Worm (Caenorhabditis elegans): ENCODE data around the gene srh-192.
"Not testable (repeated sequence)": the region's sequence is repeated elsewhere in the genome, so short reads cannot be mapped to it uniquely, and the experiment has no call there.

Gene srh-192

ce11 chrV:4341736-4342135 is 26.8 kb upstream of the srh-192 start:
- TF ChIP-seq pha-4 (tag; optimal IDR thresholded peaks at IDR 0.05) (peak; percentile 27), nhr-77 (tag; optimal IDR thresholded peaks at IDR 0.05) (no peak), fkh-2 (tag; optimal IDR thresholded peaks at IDR 0.05) (no peak)

- no peak for TF ChIP-seq lin-15B (tag; optimal IDR thresholded peaks at IDR 0.05)
- TF ChIP-seq ceh-9 (tag; optimal IDR thresholded peaks at IDR 0.05) = no peak
- no peak for TF ChIP-seq elt-1 (tag; optimal IDR thresholded peaks at IDR 0.05)
- TF ChIP-seq zag-1 (tag; optimal IDR thresholded peaks at IDR 0.05) = no peak
- TF ChIP-seq ceh-28 (tag; optimal IDR thresholded peaks at IDR 0.05) = no peak
- no peak for TF ChIP-seq lin-39 (tag; optimal IDR thresholded peaks at IDR 0.05)
- TF ChIP-seq hmg-11 (tag; optimal IDR thresholded peaks at IDR 0.05) = no peak
- no peak for TF ChIP-seq nhr-43 (tag; optimal IDR thresholded peaks at IDR 0.05; ENCODE audit: poor library complexity, severe bottlenecking)
- no peak for TF ChIP-seq fos-1 (tag; optimal IDR thresholded peaks at IDR 0.05)
- TF ChIP-seq nhr-23 (tag; optimal IDR thresholded peaks at IDR 0.05) = no peak
- no peak for TF ChIP-seq fkh-10 (GFP tag; optimal IDR thresholded peaks at IDR 0.05)
- TF ChIP-seq nhr-76 (tag; optimal IDR thresholded peaks at IDR 0.05) = no peak
Observed at ce11 chrV:4341208-4341607, 26.3 kb upstream of the srh-192 start, which contains the start of gene glrx-3. Gene glrx-3, minus strand, starts transcription at chrV:4341308.

- no peak for TF ChIP-seq ztf-4 (tag; optimal IDR thresholded peaks at IDR 0.05)
- no peak for TF ChIP-seq nhr-237 (tag; optimal IDR thresholded peaks at IDR 0.05)
- TF ChIP-seq aly-2 (tag; optimal IDR thresholded peaks at IDR 0.05) = no peak
- TF ChIP-seq ZK546.5 (tag; optimal IDR thresholded peaks at IDR 0.05) = no peak
- no peak for TF ChIP-seq nhr-43 (tag; optimal IDR thresholded peaks at IDR 0.05; ENCODE audit: poor library complexity, severe bottlenecking)
- no peak for TF ChIP-seq ceh-16 (tag; optimal IDR thresholded peaks at IDR 0.05)
- TF ChIP-seq nhr-12 (tag; optimal IDR thresholded peaks at IDR 0.05) = no peak
- no peak for TF ChIP-seq ceh-28 (tag; optimal IDR thresholded peaks at IDR 0.05)
- no peak for TF ChIP-seq zag-1 (tag; optimal IDR thresholded peaks at IDR 0.05)
- TF ChIP-seq mml-1 (tag; optimal IDR thresholded peaks at IDR 0.05) = no peak
- TF ChIP-seq snpc-4 (tag; optimal IDR thresholded peaks at IDR 0.05) = no peak
- TF ChIP-seq pqm-1 (tag; optimal IDR thresholded peaks at IDR 0.05) = no peak
- no peak for TF ChIP-seq nhr-76 (tag; optimal IDR thresholded peaks at IDR 0.05)
- no peak for TF ChIP-seq nhr-25 (tag; optimal IDR thresholded peaks at IDR 0.05)
- TF ChIP-seq lin-39 (tag; optimal IDR thresholded peaks at IDR 0.05) = no peak
- TF ChIP-seq pha-4 (tag; optimal IDR thresholded peaks at IDR 0.05) = no peak
- no peak for TF ChIP-seq fos-1 (tag; optimal IDR thresholded peaks at IDR 0.05)
Observed at ce11 chrV:4339479-4339878, 24.5 kb upstream of the srh-192 start.

- TF ChIP-seq elt-1 (tag; optimal IDR thresholded peaks at IDR 0.05); ceh-9 (tag; optimal IDR thresholded peaks at IDR 0.05); nfya-1 (tag; optimal IDR thresholded peaks at IDR 0.05; ENCODE audit: insufficient read depth): not testable (repeated sequence)
Observed at ce11 chrV:4336462-4336861, 21.5 kb upstream of the srh-192 start, which contains the start of gene irld-1. Gene irld-1, plus strand, starts transcription at chrV:4336762.

DNA sequence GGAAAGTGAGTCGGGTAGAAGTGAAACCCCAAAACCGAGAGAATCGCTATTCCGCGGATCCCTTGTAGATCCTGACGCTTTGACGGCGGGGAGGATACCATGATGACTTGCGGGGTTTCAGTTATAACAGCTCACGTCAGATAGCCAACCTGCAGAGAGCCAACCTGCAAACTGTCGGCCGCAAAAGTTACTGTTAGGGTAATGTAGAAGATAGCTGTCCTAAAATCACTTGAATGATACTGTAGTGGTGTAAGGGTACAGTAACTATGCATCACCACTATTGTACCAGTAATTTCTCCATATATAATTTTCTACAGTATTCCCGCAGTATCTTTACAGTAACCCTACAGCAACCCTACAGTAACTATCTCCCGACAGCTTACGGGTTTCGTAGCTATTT is 17.5 kb upstream of the srh-192 start, which contains the start of gene oac-12:
TSS of gene oac-12 (minus strand) at position 101 of the 400 bp plus-strand sequence.
- TF ChIP-seq lsy-12 (tag; optimal IDR thresholded peaks at IDR 0.05) = no peak
- no peak for TF ChIP-seq elt-2 (tag; optimal IDR thresholded peaks at IDR 0.05)
- TF ChIP-seq ceh-28 (tag; optimal IDR thresholded peaks at IDR 0.05) = no peak
- TF ChIP-seq lin-15B (tag; optimal IDR thresholded peaks at IDR 0.05) = no peak
- TF ChIP-seq R02D3.7 (tag; optimal IDR thresholded peaks at IDR 0.05) = no peak
- TF ChIP-seq ceh-16 (tag; optimal IDR thresholded peaks at IDR 0.05) = no peak
- no peak for TF ChIP-seq nhr-77 (tag; optimal IDR thresholded peaks at IDR 0.05)
- no peak for TF ChIP-seq nhr-28 (tag; optimal IDR thresholded peaks at IDR 0.05)
- TF ChIP-seq aly-2 (tag; optimal IDR thresholded peaks at IDR 0.05) = no peak

ce11 chrV:4330820-4331219 is 15.9 kb upstream of the srh-192 start:
- no peak for TF ChIP-seq unc-39 (tag; optimal IDR thresholded peaks at IDR 0.05)
- no peak for TF ChIP-seq nhr-12 (tag; optimal IDR thresholded peaks at IDR 0.05)
- no peak for TF ChIP-seq mdl-1 (tag; optimal IDR thresholded peaks at IDR 0.05)
- TF ChIP-seq fos-1 (tag; optimal IDR thresholded peaks at IDR 0.05) = no peak
- no peak for TF ChIP-seq ceh-28 (tag; optimal IDR thresholded peaks at IDR 0.05)
- no peak for TF ChIP-seq nhr-25 (tag; optimal IDR thresholded peaks at IDR 0.05)
- no peak for TF ChIP-seq egl-27 (tag; optimal IDR thresholded peaks at IDR 0.05)
- no peak for TF ChIP-seq snpc-4 (tag; optimal IDR thresholded peaks at IDR 0.05)
- TF ChIP-seq ceh-9 (tag; optimal IDR thresholded peaks at IDR 0.05) = no peak
- no peak for TF ChIP-seq nhr-237 (tag; optimal IDR thresholded peaks at IDR 0.05)
- no peak for TF ChIP-seq nhr-23 (tag; optimal IDR thresholded peaks at IDR 0.05)
- no peak for TF ChIP-seq unc-62 (GFP tag; optimal IDR thresholded peaks at IDR 0.05)
- TF ChIP-seq skn-1 (tag; optimal IDR thresholded peaks at IDR 0.05) = no peak
- TF ChIP-seq nhr-11 (tag; optimal IDR thresholded peaks at IDR 0.05) = no peak
- TF ChIP-seq tbx-2 (tag; optimal IDR thresholded peaks at IDR 0.05) = no peak

All from whole organism, L3 larva.